Fruit fly (Drosophila melanogaster) whole organism: ENCODE measurements around the gene CG1578.

ENCODE experiments used
- CG8478 ChIP-seq: fragments of >200 bp; optimal IDR thresholded peaks from 2 replicates; lab custom pipeline; 2018; ENCODE audit warnings: inconsistent platforms
- Dll ChIP-seq: fragments of >200 bp; optimal IDR thresholded peaks from 2 replicates; lab custom pipeline; 2017
- EcR ChIP-seq, 2 experiments: fragments of >200 bp; optimal IDR thresholded peaks; 2 replicates each; lab custom pipeline; 2017; ENCODE audit warnings: missing biosample characterization in 2 of 2, missing genetic modification characterization in 2 of 2, missing genetic modification reagents in 2 of 2
- pan ChIP-seq: fragments of >200 bp; optimal IDR thresholded peaks from 2 replicates; lab custom pipeline; 2017
- psq ChIP-seq: fragments of >200 bp; optimal IDR thresholded peaks from 2 replicates; lab custom pipeline; 2017
- usp ChIP-seq: fragments of >200 bp; optimal IDR thresholded peaks from 2 replicates; lab custom pipeline; 2017; ENCODE audit warnings: missing biosample characterization, missing genetic modification characterization, mixed read lengths

- TF ChIP-seq pan (lab: Kevin White, UChicago): no peak
- no peak for TF ChIP-seq CG8478 (lab: Kevin White, UChicago)
- no peak for TF ChIP-seq Dll
- no peak for TF ChIP-seq psq (lab: Kevin White, UChicago)
- TF ChIP-seq usp (GFP tag; lab: Kevin White, UChicago): no peak
- no peak for TF ChIP-seq EcR (GFP tag; optimal IDR thresholded peaks at IDR 0.05; lab: Kevin White, UChicago)
Measured at dm6 chrX:11819241-11819862, 3.0 kb upstream of the CG1578 start.
